Fruit fly (Drosophila melanogaster): ENCODE results near the gene CG3337.

Gene CG3337

dm6 chr3R:21254296-21254695 lies 30.9 kb upstream of the CG3337 start:
- TF ChIP-seq CG6276 (GFP tag; optimal IDR thresholded peaks at IDR 0.05) (peak; percentile 7), Eip78C (GFP tag) (peak; percentile 58), svp (GFP tag) (no peak), CG8119 (GFP tag; IDR thresholded peaks at IDR 0.05) (peak; percentile 23; the same call in 1 of the 3 replicates), Hr39 (GFP tag; optimal IDR thresholded peaks at IDR 0.05) (no peak), Ets21C (GFP tag; optimal IDR thresholded peaks at IDR 0.05) (no peak), CG3032 (tag; optimal IDR thresholded peaks at IDR 0.05) (no peak), CG6808 (GFP tag; optimal IDR thresholded peaks at IDR 0.05) (no peak), Eip93F (GFP tag; optimal IDR thresholded peaks at IDR 0.05) (no peak), Lpt (GFP tag; optimal IDR thresholded peaks at IDR 0.05) (peak; percentile 18), CG8632 (GFP tag; optimal IDR thresholded peaks at IDR 0.05) (no peak), eg (GFP tag; IDR thresholded peaks at IDR 0.05) (0 out of 3 replicates have a peak, but pooled peaks have one; percentile 46), cyc (GFP tag; optimal IDR thresholded peaks at IDR 0.05) (no peak), CG15336 (GFP tag; IDR thresholded peaks at IDR 0.05) (peak; percentile 39; the same call in 1 of the 2 replicates), CG32006 (GFP tag; optimal IDR thresholded peaks at IDR 0.05) (peak; percentile 25)

dm6 chr3R:21252478-21252877 lies 29.1 kb upstream of the CG3337 start:
- TF ChIP-seq Met (GFP tag; optimal IDR thresholded peaks at IDR 0.05) (no peak), Blimp-1 (GFP tag; optimal IDR thresholded peaks at IDR 0.05) (no peak)

- TF ChIP-seq Ets21C (GFP tag; optimal IDR thresholded peaks at IDR 0.05): no peak
- TF ChIP-seq pdm3 (GFP tag; optimal IDR thresholded peaks at IDR 0.05): peak; percentile 26
- TF ChIP-seq OdsH (GFP tag; optimal IDR thresholded peaks at IDR 0.05): no peak
- no peak for TF ChIP-seq CG8319 (GFP tag; optimal IDR thresholded peaks at IDR 0.05)
- no peak for TF ChIP-seq CG11902 (GFP tag; optimal IDR thresholded peaks at IDR 0.05)
- TF ChIP-seq CG11294 (GFP tag; IDR thresholded peaks at IDR 0.05): peak; percentile 9; the same call in 1 of the 2 replicates
- TF ChIP-seq CG6808 (GFP tag; optimal IDR thresholded peaks at IDR 0.05): no peak
- no peak for TF ChIP-seq Eip93F (GFP tag; optimal IDR thresholded peaks at IDR 0.05)
- TF ChIP-seq CG32006 (GFP tag; optimal IDR thresholded peaks at IDR 0.05): peak; percentile 8
- peak; percentile 28 for TF ChIP-seq CG34406 (GFP tag; optimal IDR thresholded peaks at IDR 0.05)
- TF ChIP-seq Sox15 (GFP tag; optimal IDR thresholded peaks at IDR 0.05): no peak
- no peak for TF ChIP-seq Sox14 (GFP tag; optimal IDR thresholded peaks at IDR 0.05)
- peak; percentile 84 for TF ChIP-seq Eip78C (GFP tag)
- no peak for TF ChIP-seq lz (GFP tag; optimal IDR thresholded peaks at IDR 0.05)
- TF ChIP-seq Smox (GFP tag; optimal IDR thresholded peaks at IDR 0.05): no peak
- TF ChIP-seq dsx (GFP tag; optimal IDR thresholded peaks at IDR 0.05; ENCODE audit: poor library complexity, severe bottlenecking): no peak
- TF ChIP-seq cyc (GFP tag; optimal IDR thresholded peaks at IDR 0.05): no peak
- peak; percentile 1 for TF ChIP-seq CG6792 (GFP tag; optimal IDR thresholded peaks at IDR 0.05)
- no peak for TF ChIP-seq Lpt (GFP tag; optimal IDR thresholded peaks at IDR 0.05)
- no peak for TF ChIP-seq topi (GFP tag; optimal IDR thresholded peaks at IDR 0.05)
- peak; percentile 15 for TF ChIP-seq CG3919 (GFP tag; optimal IDR thresholded peaks at IDR 0.05)
- TF ChIP-seq CG4318 (GFP tag; optimal IDR thresholded peaks at IDR 0.05): no peak
- no peak for TF ChIP-seq Ets96B (tag; optimal IDR thresholded peaks at IDR 0.05)
- TF ChIP-seq fkh (GFP tag; optimal IDR thresholded peaks at IDR 0.05): peak; percentile 15
- no peak for TF ChIP-seq fd59A (GFP tag; optimal IDR thresholded peaks at IDR 0.05)
- no peak for TF ChIP-seq svp (GFP tag)
- no peak for TF ChIP-seq Eip75B (GFP tag; optimal IDR thresholded peaks at IDR 0.05)
- no peak for TF ChIP-seq Blimp-1 (GFP tag; optimal IDR thresholded peaks at IDR 0.05)
- peak; percentile 50; the same call in 2 of the 3 replicates for TF ChIP-seq CG6163 (GFP tag; IDR thresholded peaks at IDR 0.05)
- TF ChIP-seq CG31627 (GFP tag; optimal IDR thresholded peaks at IDR 0.05): no peak
- TF ChIP-seq achi (GFP tag; optimal IDR thresholded peaks at IDR 0.05): peak; percentile 3
- TF ChIP-seq CG15336 (GFP tag; IDR thresholded peaks at IDR 0.05): no peak
- peak; percentile 4 for TF ChIP-seq Met (GFP tag; optimal IDR thresholded peaks at IDR 0.05)
- TF ChIP-seq CG9139 (GFP tag; optimal IDR thresholded peaks at IDR 0.05): no peak
- no peak for TF ChIP-seq Gug (GFP tag; IDR thresholded peaks at IDR 0.05)
- TF ChIP-seq CG8119 (GFP tag; IDR thresholded peaks at IDR 0.05): peak; percentile 31; the same call in 1 of the 3 replicates
- TF ChIP-seq CG3032 (tag; optimal IDR thresholded peaks at IDR 0.05): no peak
- TF ChIP-seq Hr38 (GFP tag; optimal IDR thresholded peaks at IDR 0.05): no peak
- TF ChIP-seq CG10669 (GFP tag; optimal IDR thresholded peaks at IDR 0.05): no peak
- TF ChIP-seq CG10631 (GFP tag; optimal IDR thresholded peaks at IDR 0.05): no peak
- 0 out of 3 replicates have a peak, but pooled peaks have one; percentile 37 for TF ChIP-seq eg (GFP tag; IDR thresholded peaks at IDR 0.05)
- no peak for TF ChIP-seq acj6 (GFP tag; optimal IDR thresholded peaks at IDR 0.05)
- TF ChIP-seq dac (GFP tag; optimal IDR thresholded peaks at IDR 0.05): no peak
Measured at dm6 chr3R:21246492-21247061, 23.2 kb upstream of the CG3337 start, which contains the start of gene ETHR. ETHR (plus strand) TSS chr3R:21247011.
